Fruit fly (Drosophila melanogaster) whole organism, embryonic: Measurements from ENCODE around the gene CG14406.

Experiments
- Asciz ChIP-seq: fragments of 200-800 bp; sonication (Bioruptor generic); optimal IDR thresholded peaks from 2 replicates; lab custom pipeline; 2017; ENCODE audit warnings: missing biosample characterization, mild to moderate bottlenecking, missing genetic modification characterization, missing genetic modification reagents
- CG11695 ChIP-seq: fragments of 200-800 bp; sonication (Bioruptor generic); IDR thresholded peaks from 3 replicates; pipeline ENCODE4 v1.3.6; 2022; ENCODE audit warnings: missing biosample characterization, missing genetic modification characterization
- CG12071 ChIP-seq: fragments of 200-800 bp; sonication (Bioruptor generic); optimal IDR thresholded peaks from 3 replicates; lab custom pipeline; 2018; ENCODE audit warnings: missing biosample characterization, mild to moderate bottlenecking, missing genetic modification characterization
- CG12299 ChIP-seq: fragments of 200-800 bp; sonication (Bioruptor generic); optimal IDR thresholded peaks from 2 replicates; lab custom pipeline; 2018; ENCODE audit warnings: missing biosample characterization, mild to moderate bottlenecking, missing genetic modification characterization
- CG12769 ChIP-seq: fragments of 200-800 bp; sonication (Bioruptor generic); optimal IDR thresholded peaks from 2 replicates; lab custom pipeline; 2019; ENCODE audit warnings: missing biosample characterization, mild to moderate bottlenecking, missing genetic modification characterization, moderate library complexity
- CG13123 ChIP-seq: fragments of 200-800 bp; sonication (Bioruptor generic); optimal IDR thresholded peaks from 2 replicates; lab custom pipeline; 2016; ENCODE audit warnings: missing biosample characterization, missing genetic modification characterization
- CG14014 ChIP-seq: fragments of 200-800 bp; sonication (Bioruptor generic); IDR thresholded peaks from 2 replicates; pipeline ENCODE4 v1.3.6; 2022; ENCODE audit warnings: missing biosample characterization, missing genetic modification characterization
- CG14050 ChIP-seq: fragments of 200-800 bp; sonication (Bioruptor generic); IDR thresholded peaks from 3 replicates; pipeline ENCODE4 v1.3.6; 2022; ENCODE audit warnings: missing biosample characterization, missing genetic modification characterization
- CG1647 ChIP-seq: fragments of 200-800 bp; sonication (Bioruptor generic); optimal IDR thresholded peaks from 3 replicates; lab custom pipeline; 2016; ENCODE audit warnings: missing biosample characterization, missing genetic modification characterization
- CG17568 ChIP-seq: fragments of 200-800 bp; sonication (Bioruptor generic); optimal IDR thresholded peaks from 2 replicates; lab custom pipeline; 2018; ENCODE audit warnings: missing biosample characterization, mild to moderate bottlenecking, missing genetic modification characterization, moderate library complexity
- CG17912 ChIP-seq: fragments of 200-800 bp; sonication (Bioruptor generic); optimal IDR thresholded peaks from 2 replicates; lab custom pipeline; 2018; ENCODE audit warnings: missing biosample characterization, mild to moderate bottlenecking, missing genetic modification characterization
- CG1792 ChIP-seq: fragments of 200-800 bp; sonication (Bioruptor generic); optimal IDR thresholded peaks from 2 replicates; lab custom pipeline; 2016; ENCODE audit warnings: missing biosample characterization, missing genetic modification characterization
- CG3065 ChIP-seq: fragments of 200-800 bp; sonication (Bioruptor generic); optimal IDR thresholded peaks from 2 replicates; lab custom pipeline; 2016; ENCODE audit warnings: missing biosample characterization, missing genetic modification characterization
- CG32532 ChIP-seq: fragments of 200-800 bp; sonication (Bioruptor generic); IDR thresholded peaks from 2 replicates; pipeline ENCODE4 v1.3.6; 2022; ENCODE audit warnings: missing biosample characterization, missing genetic modification characterization
- CG32767 ChIP-seq: fragments of 200-800 bp; sonication (Bioruptor generic); IDR thresholded peaks from 2 replicates; pipeline ENCODE4 v1.3.6; 2022; ENCODE audit warnings: missing biosample characterization, missing genetic modification characterization
- CG33557 ChIP-seq: fragments of 200-800 bp; sonication (Bioruptor generic); optimal IDR thresholded peaks from 2 replicates; lab custom pipeline; 2019; ENCODE audit warnings: missing biosample characterization, mild to moderate bottlenecking, missing genetic modification characterization, moderate library complexity
- CG3847 ChIP-seq: fragments of 200-800 bp; sonication (Bioruptor generic); IDR thresholded peaks from 2 replicates; pipeline ENCODE4 v1.3.6; 2022; ENCODE audit warnings: missing biosample characterization, missing genetic modification characterization
- CG4328 ChIP-seq: fragments of 200-800 bp; sonication (Bioruptor generic); optimal IDR thresholded peaks from 3 replicates; lab custom pipeline; 2017; ENCODE audit warnings: missing biosample characterization, missing genetic modification reagents, missing genetic modification characterization
- CG4360 ChIP-seq: fragments of 200-800 bp; sonication (Bioruptor generic); IDR thresholded peaks from 2 replicates; pipeline ENCODE4 v1.3.6; 2022; ENCODE audit warnings: missing biosample characterization, missing genetic modification characterization
- CG4820 ChIP-seq: fragments of 200-800 bp; sonication (Bioruptor generic); optimal IDR thresholded peaks from 3 replicates; lab custom pipeline; 2016; ENCODE audit warnings: missing biosample characterization, missing genetic modification characterization
- CG6791 ChIP-seq: fragments of 200-800 bp; sonication (Bioruptor generic); IDR thresholded peaks from 3 replicates; pipeline ENCODE4 v1.3.6; 2022; ENCODE audit warnings: missing biosample characterization, missing genetic modification characterization; ENCODE audit not compliant: partially characterized antibody
- CG7786 ChIP-seq: fragments of 200-800 bp; sonication (Bioruptor generic); optimal IDR thresholded peaks from 2 replicates; lab custom pipeline; 2016; ENCODE audit warnings: missing biosample characterization, missing genetic modification characterization
- CG8089 ChIP-seq: fragments of 200-800 bp; sonication (Bioruptor generic); optimal IDR thresholded peaks from 3 replicates; lab custom pipeline; 2016; ENCODE audit warnings: missing biosample characterization, missing genetic modification characterization
- CG8765 ChIP-seq: fragments of 200-800 bp; sonication (Bioruptor generic); IDR thresholded peaks from 2 replicates; pipeline ENCODE4 v1.3.6; 2022; ENCODE audit warnings: missing biosample characterization, missing genetic modification characterization
- Dip3 ChIP-seq: fragments of 200-800 bp; sonication (Bioruptor generic); optimal IDR thresholded peaks from 3 replicates; lab custom pipeline; 2016; ENCODE audit warnings: missing biosample characterization, missing genetic modification characterization
- Dref ChIP-seq: fragments of 200-800 bp; sonication (Bioruptor generic); IDR thresholded peaks from 2 replicates; pipeline ENCODE4 v1.3.6; 2022; ENCODE audit warnings: missing biosample characterization, missing genetic modification characterization
- Fer1 ChIP-seq: fragments of 200-800 bp; sonication (Bioruptor generic); optimal IDR thresholded peaks from 2 replicates; lab custom pipeline; 2017; ENCODE audit warnings: missing biosample characterization, mild to moderate bottlenecking, missing genetic modification characterization
- HLH3B ChIP-seq: fragments of 200-800 bp; sonication (Bioruptor generic); IDR thresholded peaks from 2 replicates; pipeline ENCODE4 v1.3.6; 2022; ENCODE audit warnings: missing biosample characterization, missing genetic modification characterization
- Hr39 ChIP-seq: fragments of >200 bp; optimal IDR thresholded peaks from 2 replicates; lab custom pipeline; 2017
- Mad ChIP-seq: fragments of 200-800 bp; sonication (Bioruptor generic); optimal IDR thresholded peaks from 2 replicates; lab custom pipeline; 2016; ENCODE audit warnings: missing biosample characterization, missing genetic modification characterization
- Oaz ChIP-seq: fragments of 200-800 bp; sonication (Bioruptor generic); IDR thresholded peaks from 2 replicates; pipeline ENCODE4 v1.3.6; 2022; ENCODE audit warnings: missing biosample characterization, missing genetic modification characterization
- Spps ChIP-seq: fragments of 200-800 bp; sonication (Bioruptor generic); optimal IDR thresholded peaks from 2 replicates; lab custom pipeline; 2018; ENCODE audit warnings: missing biosample characterization, mild to moderate bottlenecking, missing genetic modification characterization
- btn ChIP-seq: fragments of 200-800 bp; sonication (Bioruptor generic); optimal IDR thresholded peaks from 2 replicates; lab custom pipeline; 2016; ENCODE audit warnings: missing biosample characterization, missing genetic modification characterization
- exex ChIP-seq: fragments of 200-800 bp; sonication (Bioruptor generic); optimal IDR thresholded peaks from 4 replicates; lab custom pipeline; 2018; ENCODE audit warnings: missing biosample characterization, mild to moderate bottlenecking, missing genetic modification characterization, moderate library complexity
- eyg ChIP-seq: fragments of 200-800 bp; sonication (Bioruptor generic); optimal IDR thresholded peaks from 3 replicates; lab custom pipeline; 2016; ENCODE audit warnings: missing biosample characterization, missing genetic modification characterization
- gfzf ChIP-seq: fragments of 200-800 bp; sonication (Bioruptor generic); optimal IDR thresholded peaks from 2 replicates; lab custom pipeline; 2016; ENCODE audit warnings: missing biosample characterization, mild to moderate bottlenecking, missing genetic modification characterization, moderate library complexity
- gsb ChIP-seq: fragments of 200-800 bp; sonication (Bioruptor generic); IDR thresholded peaks from 2 replicates; pipeline ENCODE4 v1.3.6; 2022; ENCODE audit warnings: missing biosample characterization, missing genetic modification characterization
- jigr1 ChIP-seq: fragments of 200-800 bp; sonication (Bioruptor generic); IDR thresholded peaks from 3 replicates; pipeline ENCODE4 v1.3.6; 2022; ENCODE audit warnings: missing biosample characterization, missing genetic modification characterization
- kni ChIP-seq: fragments of 200-800 bp; sonication (Bioruptor generic); optimal IDR thresholded peaks from 3 replicates; lab custom pipeline; 2017; ENCODE audit warnings: mild to moderate bottlenecking, missing biosample characterization, missing genetic modification reagents, missing genetic modification characterization
- mam ChIP-seq: fragments of 200-800 bp; sonication (Bioruptor generic); optimal IDR thresholded peaks from 3 replicates; lab custom pipeline; 2016; ENCODE audit warnings: missing biosample characterization, missing genetic modification characterization
- nerfin-1 ChIP-seq: fragments of 200-800 bp; sonication (Bioruptor generic); optimal IDR thresholded peaks from 3 replicates; lab custom pipeline; 2019; ENCODE audit warnings: missing biosample characterization, mild to moderate bottlenecking, missing genetic modification characterization, moderate library complexity
- nerfin-2 ChIP-seq: fragments of 200-800 bp; sonication (Bioruptor generic); IDR thresholded peaks from 2 replicates; pipeline ENCODE4 v1.3.6; 2022; ENCODE audit warnings: missing biosample characterization, missing genetic modification characterization; ENCODE audit not compliant: partially characterized antibody
- nom ChIP-seq: fragments of 200-800 bp; sonication (Bioruptor generic); optimal IDR thresholded peaks from 2 replicates; lab custom pipeline; 2017; ENCODE audit warnings: missing biosample characterization, missing genetic modification characterization, mild to moderate bottlenecking, moderate library complexity, missing genetic modification reagents
- odd ChIP-seq: fragments of 200-800 bp; sonication (Bioruptor generic); optimal IDR thresholded peaks from 2 replicates; lab custom pipeline; 2017; ENCODE audit warnings: missing biosample characterization, mild to moderate bottlenecking, missing genetic modification characterization
- sim ChIP-seq: fragments of 200-800 bp; sonication (Bioruptor generic); IDR thresholded peaks from 2 replicates; pipeline ENCODE4 v1.3.6; 2022; ENCODE audit warnings: missing biosample characterization, missing genetic modification characterization
- sima ChIP-seq: fragments of 200-800 bp; sonication (Bioruptor generic); optimal IDR thresholded peaks from 2 replicates; lab custom pipeline; 2016; ENCODE audit warnings: missing biosample characterization, missing genetic modification characterization
- tna ChIP-seq: fragments of 200-800 bp; sonication (Bioruptor generic); IDR thresholded peaks from 2 replicates; pipeline ENCODE4 v1.3.6; 2022; ENCODE audit warnings: missing biosample characterization, missing genetic modification characterization; ENCODE audit not compliant: partially characterized antibody
- toy ChIP-seq: fragments of 200-800 bp; sonication (Bioruptor generic); IDR thresholded peaks from 2 replicates; pipeline ENCODE4 v1.3.6; 2022; ENCODE audit warnings: missing biosample characterization, missing genetic modification characterization
- trh ChIP-seq: fragments of 200-800 bp; sonication (Bioruptor generic); optimal IDR thresholded peaks from 2 replicates; lab custom pipeline; 2016; ENCODE audit warnings: missing biosample characterization, missing genetic modification characterization
- unc-4 ChIP-seq: fragments of 200-800 bp; sonication (Bioruptor generic); IDR thresholded peaks from 2 replicates; pipeline ENCODE4 v1.3.6; 2022; ENCODE audit warnings: missing biosample characterization, missing genetic modification characterization; ENCODE audit not compliant: partially characterized antibody
- zf30C ChIP-seq: fragments of 200-800 bp; sonication (Bioruptor generic); optimal IDR thresholded peaks from 3 replicates; lab custom pipeline; 2018; ENCODE audit warnings: missing biosample characterization, mild to moderate bottlenecking, missing genetic modification characterization

CG14406 gene

dm6 chrX:14952845-14953720 is 42.4 kb upstream of the CG14406 start, which contains the start of gene pdgy (continued):
- TF ChIP-seq CG3065 (GFP tag; lab: Kevin White, UChicago): no peak
- TF ChIP-seq CG8089 (GFP tag; lab: Kevin White, UChicago): no peak
- TF ChIP-seq CG32532 (GFP tag; lab: Robert Waterston, UW): peak; percentile 29; the same call in 1 of the 2 replicates
- no peak for TF ChIP-seq toy
- no peak for TF ChIP-seq exex (tag; lab: Kevin White, UChicago)
- no peak for TF ChIP-seq jigr1 (GFP tag; lab: Robert Waterston, UW)
- no peak for TF ChIP-seq Dref
- TF ChIP-seq CG8765 (GFP tag; lab: Robert Waterston, UW): no peak
- TF ChIP-seq CG14014 (GFP tag; lab: Robert Waterston, UW): no peak
- no peak for TF ChIP-seq unc-4 (GFP tag; lab: Robert Waterston, UW)
- TF ChIP-seq CG11695 (GFP tag; lab: Robert Waterston, UW): no peak
- no peak for TF ChIP-seq Dip3
- peak; percentile 33 for TF ChIP-seq CG12769 (tag; lab: Kevin White, UChicago)
- TF ChIP-seq Oaz (GFP tag; lab: Robert Waterston, UW): no peak
- no peak for TF ChIP-seq btn (GFP tag; lab: Kevin White, UChicago)
- no peak for TF ChIP-seq Hr39 (lab: Kevin White, UChicago)
- TF ChIP-seq gfzf (GFP tag; lab: Kevin White, UChicago): no peak
- no peak for TF ChIP-seq tna (GFP tag; lab: Robert Waterston, UW)
- TF ChIP-seq CG6791 (GFP tag; lab: Robert Waterston, UW): no peak
- no peak for TF ChIP-seq CG1792 (GFP tag; lab: Kevin White, UChicago)
- TF ChIP-seq CG13123: no peak
- no peak for TF ChIP-seq mam
- TF ChIP-seq CG17568 (GFP tag; lab: Kevin White, UChicago): no peak
- no peak for TF ChIP-seq CG14050 (GFP tag; lab: Robert Waterston, UW)
- TF ChIP-seq kni: peak; percentile 84
- TF ChIP-seq CG3847 (GFP tag; lab: Robert Waterston, UW): no peak
- no peak for TF ChIP-seq CG4820 (GFP tag; lab: Kevin White, UChicago)
- no peak for TF ChIP-seq nerfin-1 (tag; lab: Kevin White, UChicago)
- no peak for TF ChIP-seq CG12071 (GFP tag; lab: Kevin White, UChicago)
- TF ChIP-seq zf30C (GFP tag; lab: Kevin White, UChicago): peak; percentile 34
- TF ChIP-seq trh (GFP tag; lab: Kevin White, UChicago): no peak
- TF ChIP-seq HLH3B (GFP tag; lab: Robert Waterston, UW): no peak
- no peak for TF ChIP-seq nerfin-2
- no peak for TF ChIP-seq CG17912 (GFP tag; lab: Kevin White, UChicago)
- TF ChIP-seq CG4328: no peak
- no peak for TF ChIP-seq CG7786 (GFP tag; lab: Kevin White, UChicago)
- no peak for TF ChIP-seq sima (GFP tag; lab: Kevin White, UChicago)
- TF ChIP-seq Fer1 (GFP tag; lab: Kevin White, UChicago): no peak
- no peak for TF ChIP-seq Spps (tag; lab: Kevin White, UChicago)
- no peak for TF ChIP-seq CG33557 (GFP tag; lab: Kevin White, UChicago)
- no peak for TF ChIP-seq eyg (GFP tag; lab: Kevin White, UChicago)
- no peak for TF ChIP-seq CG1647
- TF ChIP-seq Mad (GFP tag; lab: Kevin White, UChicago): no peak
- TF ChIP-seq sim: no peak
- no peak for TF ChIP-seq odd (GFP tag; lab: Kevin White, UChicago)
- TF ChIP-seq CG12299: no peak
- no peak for TF ChIP-seq CG4360 (GFP tag; lab: Robert Waterston, UW)
- no peak for TF ChIP-seq Asciz (GFP tag; lab: Kevin White, UChicago)
- TF ChIP-seq CG32767 (GFP tag; lab: Robert Waterston, UW): no peak
- TF ChIP-seq gsb (GFP tag; lab: Robert Waterston, UW): no peak
- peak; percentile 100 for TF ChIP-seq nom (GFP tag; lab: Kevin White, UChicago)
